Fruit fly (Drosophila melanogaster): ENCODE data around the gene GCS1.
A peak's percentile ranks its signal among the peaks of the same experiment; 100 is the strongest.

GCS1 gene

DNA sequence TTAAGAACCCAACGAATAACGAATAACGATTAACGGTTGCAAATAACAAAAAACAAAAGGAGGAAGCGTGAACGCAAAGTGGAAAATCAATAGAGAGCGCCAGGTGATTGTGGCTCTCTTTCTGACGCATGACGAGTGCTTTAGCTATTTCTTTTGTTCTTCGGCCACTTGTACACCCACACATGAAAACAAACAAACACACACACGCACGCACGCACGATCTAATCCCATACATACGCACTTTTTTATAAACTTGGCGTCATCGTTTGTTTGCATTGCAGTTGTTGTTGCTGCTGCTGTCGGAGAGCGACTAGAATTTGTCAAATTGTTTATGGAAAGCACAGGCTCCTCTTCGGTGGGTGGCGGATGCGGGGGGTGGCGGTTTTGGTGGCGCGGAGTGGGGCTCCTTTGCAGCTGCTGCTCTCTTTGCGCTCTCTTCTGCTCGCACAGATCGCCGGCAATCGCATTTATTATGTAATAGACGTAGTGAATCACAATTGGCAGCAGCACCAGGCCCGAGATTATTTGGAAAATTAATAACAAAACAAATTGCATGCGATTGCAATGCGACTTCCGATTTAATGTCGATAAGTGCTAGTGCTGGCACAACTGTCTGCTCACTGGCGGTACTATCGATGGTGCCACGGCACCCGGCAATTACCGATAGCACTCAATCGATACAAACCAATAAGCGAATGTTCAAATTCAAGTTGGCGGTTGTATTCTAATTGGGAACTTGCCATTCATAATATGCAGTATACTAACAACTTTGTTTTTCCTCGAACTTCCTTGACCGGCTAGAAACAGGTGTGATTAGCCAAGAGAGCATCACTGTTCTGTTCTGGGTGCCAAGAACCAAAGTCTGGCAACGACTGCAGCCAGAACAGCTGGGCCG lies 8.6 kb downstream of the GCS1 start (continued):
- TF ChIP-seq CG10147 (GFP tag; optimal IDR thresholded peaks at IDR 0.05) (peak; percentile 41), vvl (GFP tag; IDR thresholded peaks at IDR 0.05) (peak; percentile 29; the same call in 1 of the 2 replicates), trh (GFP tag; optimal IDR thresholded peaks at IDR 0.05) (no peak), Dad (GFP tag; optimal IDR thresholded peaks at IDR 0.05) (no peak), hb (GFP tag; IDR thresholded peaks at IDR 0.05; ENCODE audit: partially characterized antibody) (peak; percentile 81), dpn (GFP tag; optimal IDR thresholded peaks at IDR 0.05) (peak; percentile 66 to 70), Hr3 (GFP tag; optimal IDR thresholded peaks at IDR 0.05) (peak; percentile 34), ind (GFP tag; optimal IDR thresholded peaks at IDR 0.05) (peak; percentile 53), CG18764 (GFP tag; optimal IDR thresholded peaks at IDR 0.05) (no peak), CG9817 (tag; optimal IDR thresholded peaks at IDR 0.05) (peak; percentile 52), CG18599 (GFP tag; optimal IDR thresholded peaks at IDR 0.05) (peak; percentile 12), ham (GFP tag; IDR thresholded peaks at IDR 0.05) (no peak), Xrp1 (GFP tag; IDR thresholded peaks at IDR 0.05) (no peak), CG8089 (GFP tag; optimal IDR thresholded peaks at IDR 0.05) (peak; percentile 19), slbo (GFP tag; IDR thresholded peaks at IDR 0.05) (peak; percentile 72), cato (GFP tag; optimal IDR thresholded peaks at IDR 0.05; ENCODE audit: borderline replicate concordance) (peak; percentile 6), CG17359 (tag; optimal IDR thresholded peaks at IDR 0.05) (no peak), HLH54F (GFP tag; optimal IDR thresholded peaks at IDR 0.05) (peak; percentile 56), tin (GFP tag; optimal IDR thresholded peaks at IDR 0.05) (peak; percentile 47), fd3F (GFP tag; optimal IDR thresholded peaks at IDR 0.05) (peak; percentile 16), gsb-n (tag; optimal IDR thresholded peaks at IDR 0.05) (no peak), wdn (GFP tag; IDR thresholded peaks at IDR 0.05) (no peak), CG8765 (GFP tag; IDR thresholded peaks at IDR 0.05) (no peak), ash1 (GFP tag; optimal IDR thresholded peaks at IDR 0.05) (no peak), stwl (tag; optimal IDR thresholded peaks at IDR 0.05) (peak; percentile 54), CG4854 (GFP tag; optimal IDR thresholded peaks at IDR 0.05) (no peak), jumu (GFP tag; optimal IDR thresholded peaks at IDR 0.05) (peak; percentile 69), danr (GFP tag; IDR thresholded peaks at IDR 0.05) (no peak), CG6854 (GFP tag; optimal IDR thresholded peaks at IDR 0.05) (no peak), CG17912 (GFP tag; optimal IDR thresholded peaks at IDR 0.05) (no peak), CG4820 (GFP tag; optimal IDR thresholded peaks at IDR 0.05) (no peak), ttk (GFP tag; IDR thresholded peaks at IDR 0.05) (no peak), CG1792 (GFP tag; optimal IDR thresholded peaks at IDR 0.05) (peak; percentile 2), CTCF (GFP tag; optimal IDR thresholded peaks at IDR 0.05) (no peak), gce (GFP tag; IDR thresholded peaks at IDR 0.05) (no peak), sug (tag; optimal IDR thresholded peaks at IDR 0.05) (peak; percentile 56), CG3838 (GFP tag; optimal IDR thresholded peaks at IDR 0.05) (peak; percentile 1), CG4328 (GFP tag; optimal IDR thresholded peaks at IDR 0.05) (peak; percentile 15), gcm2 (GFP tag; optimal IDR thresholded peaks at IDR 0.05) (no peak), CG7963 (GFP tag; IDR thresholded peaks at IDR 0.05; ENCODE audit: partially characterized antibody) (peak; percentile 73), dysf (GFP tag; IDR thresholded peaks at IDR 0.05) (no peak), CG9876 (GFP tag; optimal IDR thresholded peaks at IDR 0.05) (peak; percentile 13), H2.0 (GFP tag; IDR thresholded peaks at IDR 0.05) (no peak), Meics (GFP tag; optimal IDR thresholded peaks at IDR 0.05) (peak; percentile 39), CG10543 (GFP tag; optimal IDR thresholded peaks at IDR 0.05) (peak; percentile 65), Myb (GFP tag; optimal IDR thresholded peaks at IDR 0.05) (peak; percentile 54), CG6813 (GFP tag; optimal IDR thresholded peaks at IDR 0.05) (no peak), unc-4 (GFP tag; IDR thresholded peaks at IDR 0.05; ENCODE audit: partially characterized antibody) (peak; percentile 90), CG3065 (GFP tag; optimal IDR thresholded peaks at IDR 0.05) (no peak), bsh (GFP tag; optimal IDR thresholded peaks at IDR 0.05) (peak in 1 of 2 experiments; percentile 9)
